Fruit fly (Drosophila melanogaster): ENCODE results near the gene Tdh.

dm6 chr3L:20439772-20440171 is 27.0 kb upstream of the Tdh start, which contains the start of gene Hpd:
- TF ChIP-seq psq (optimal IDR thresholded peaks at IDR 0.05) (no peak), h (optimal IDR thresholded peaks at IDR 0.05) (no peak), insv (optimal IDR thresholded peaks at IDR 0.05) (no peak)

Data from Kc167 (cell line).